Fruit fly (Drosophila melanogaster) whole organism, prepupa: ENCODE results near the gene Trim9.

ENCODE experiments used
- CG16779 ChIP-seq: fragments of 200-800 bp; sonication (Bioruptor generic); optimal IDR thresholded peaks from 3 replicates; lab custom pipeline; 2017; ENCODE audit warnings: missing biosample characterization, mild to moderate bottlenecking, missing genetic modification characterization
- CG6792 ChIP-seq: fragments of 200-800 bp; sonication (Bioruptor generic); optimal IDR thresholded peaks from 3 replicates; lab custom pipeline; 2016; ENCODE audit warnings: missing biosample characterization, missing genetic modification characterization
- CG6854 ChIP-seq: fragments of 200-800 bp; sonication (Bioruptor generic); optimal IDR thresholded peaks from 2 replicates; lab custom pipeline; 2017; ENCODE audit warnings: missing biosample characterization, mild to moderate bottlenecking, missing genetic modification characterization
- Gug ChIP-seq: fragments of 200-800 bp; sonication (Bioruptor generic); IDR thresholded peaks from 2 replicates; pipeline ENCODE4 v1.3.6; 2022; ENCODE audit warnings: missing biosample characterization, missing genetic modification characterization
- Hr4 ChIP-seq: fragments of 200-800 bp; sonication (Bioruptor generic); optimal IDR thresholded peaks from 3 replicates; lab custom pipeline; 2016; ENCODE audit warnings: missing biosample characterization, missing genetic modification characterization
- Lpt ChIP-seq: fragments of 200-800 bp; sonication (Bioruptor generic); optimal IDR thresholded peaks from 3 replicates; lab custom pipeline; 2016; ENCODE audit warnings: missing biosample characterization, missing genetic modification characterization
- OdsH ChIP-seq: fragments of 200-800 bp; sonication (Bioruptor generic); optimal IDR thresholded peaks from 3 replicates; lab custom pipeline; 2016; ENCODE audit warnings: missing biosample characterization, missing genetic modification characterization
- Sox102F ChIP-seq: fragments of 200-800 bp; sonication (Bioruptor generic); optimal IDR thresholded peaks from 2 replicates; lab custom pipeline; 2016; ENCODE audit warnings: missing biosample characterization, mild to moderate bottlenecking, missing genetic modification characterization
- dsx ChIP-seq: fragments of 200-800 bp; optimal IDR thresholded peaks from 3 replicates; lab custom pipeline; 2019; ENCODE audit warnings: missing biosample characterization, mild to moderate bottlenecking, missing genetic modification characterization, moderate library complexity; ENCODE audit not compliant: poor library complexity, severe bottlenecking
- fd59A ChIP-seq: fragments of 200-800 bp; sonication (Bioruptor generic); optimal IDR thresholded peaks from 2 replicates; lab custom pipeline; 2017; ENCODE audit warnings: missing biosample characterization, mild to moderate bottlenecking, missing genetic modification characterization, missing genetic modification reagents
- pdm3 ChIP-seq: fragments of 200-800 bp; sonication (Bioruptor generic); optimal IDR thresholded peaks from 3 replicates; lab custom pipeline; 2016; ENCODE audit warnings: missing biosample characterization, missing genetic modification characterization
- spab ChIP-seq: fragments of 200-800 bp; sonication (Bioruptor generic); optimal IDR thresholded peaks from 2 replicates; lab custom pipeline; 2017; ENCODE audit warnings: missing biosample characterization, mild to moderate bottlenecking, missing genetic modification characterization, missing genetic modification reagents
- ss ChIP-seq, 2 experiments: fragments of 200-800 bp; sonication (Bioruptor generic); optimal IDR thresholded peaks; 2 replicates in 1 of 2; 3 replicates in 1 of 2; lab custom pipeline; 2017 to 2018; ENCODE audit warnings: mild to moderate bottlenecking in 2 of 2, missing biosample characterization in 2 of 2, missing genetic modification characterization in 2 of 2, moderate library complexity in 1 of 2

dm6 chr2L:10661490-10662240, 117.0 kb downstream of the Trim9 start, which contains the start of gene CG31871:
- TF ChIP-seq CG6792 (GFP tag; lab: Kevin White, UChicago) (peak; percentile 25), CG6854 (no peak), Lpt (GFP tag; lab: Kevin White, UChicago) (peak; percentile 89), spab (GFP tag; lab: Kevin White, UChicago) (peak; percentile 61), Sox102F (GFP tag; lab: Kevin White, UChicago) (no peak), Gug (GFP tag; lab: Robert Waterston, UW) (peak; percentile 85), dsx (GFP tag; lab: Kevin White, UChicago) (peak; percentile 58), OdsH (GFP tag; lab: Kevin White, UChicago) (peak; percentile 72), pdm3 (GFP tag; lab: Kevin White, UChicago) (peak; percentile 61), CG16779 (peak; percentile 17), fd59A (GFP tag; lab: Kevin White, UChicago) (peak; percentile 18), ss (GFP tag; optimal IDR thresholded peaks at IDR 0.05; lab: Kevin White, UChicago) (peak; percentile 9 to 39), Hr4 (GFP tag; lab: Kevin White, UChicago) (peak; percentile 82)
